Worm (Caenorhabditis elegans): ENCODE measurements around the gene W10G6.6.

The W10G6.6 gene

DNA sequence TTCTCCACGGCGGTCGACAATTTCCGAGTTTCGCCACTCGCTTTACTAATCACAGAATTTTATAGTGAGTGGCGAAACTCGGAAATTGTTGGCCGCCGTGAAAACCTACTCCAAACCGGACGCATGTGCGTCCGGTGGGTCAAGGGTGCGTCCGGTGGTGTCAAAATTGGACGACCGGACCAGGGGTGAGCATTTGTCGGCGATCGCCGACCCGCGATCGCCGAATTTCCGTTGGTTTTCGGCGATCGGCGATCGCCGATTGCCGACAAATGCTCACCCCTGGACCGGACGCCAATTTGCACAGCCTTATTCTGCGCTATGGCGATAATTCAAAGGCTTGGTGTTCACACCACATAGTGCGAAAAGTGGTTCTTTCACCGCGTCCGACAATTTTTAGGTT lies 46.3 kb downstream of the W10G6.6 start:
- TF ChIP-seq tbx-37 (GFP tag; conservative IDR thresholded peaks at IDR 0.05) = no peak
- no peak for TF ChIP-seq flt-1 (GFP tag; IDR thresholded peaks at IDR 0.05)

DNA sequence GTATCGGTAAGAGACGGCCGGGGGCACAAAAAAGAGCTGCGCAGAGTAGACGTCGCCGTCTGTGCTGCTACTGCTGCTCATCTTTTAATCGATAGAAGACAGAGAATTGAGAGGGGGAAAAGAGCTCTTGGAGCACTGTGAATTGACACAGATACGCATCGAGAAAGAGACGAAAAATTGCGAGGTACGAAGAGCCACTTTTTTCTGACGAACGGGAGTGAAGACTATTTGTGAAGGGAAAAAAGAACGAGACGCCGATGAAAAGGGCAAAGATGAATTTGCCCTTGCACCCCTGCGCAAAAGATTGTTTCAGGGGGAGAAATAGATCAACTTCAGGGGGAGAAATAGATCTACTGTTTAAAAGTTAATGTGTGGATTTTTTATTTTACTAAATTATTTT lies 48.4 kb downstream of the W10G6.6 start:
- no peak for TF ChIP-seq scrt-1 (GFP tag; IDR thresholded peaks at IDR 0.05)
- no peak for TF ChIP-seq tbx-37 (GFP tag; conservative IDR thresholded peaks at IDR 0.05)
- no peak for TF ChIP-seq pes-1 (GFP tag; IDR thresholded peaks at IDR 0.05)
- TF ChIP-seq hmg-4 (GFP tag; optimal IDR thresholded peaks at IDR 0.05) = peak; percentile 8

- TF ChIP-seq tra-4 (tag; optimal IDR thresholded peaks at IDR 0.05) (no peak), flt-1 (GFP tag; IDR thresholded peaks at IDR 0.05) (no peak), ceh-36 (tag; optimal IDR thresholded peaks at IDR 0.05) (peak; percentile 93)
These were observed 51.3 kb downstream of the W10G6.6 start, which contains the start of gene R11.3 for ce11 chrX:16199200-16199764. TSS of gene R11.3 (minus strand) at chrX:16199250.
